Fruit fly (Drosophila melanogaster) whole organism: ENCODE data around the gene srp.

ENCODE experiments used
- CG8478 ChIP-seq: fragments of >200 bp; optimal IDR thresholded peaks from 2 replicates; lab custom pipeline; 2018; ENCODE audit warnings: inconsistent platforms
- Dll ChIP-seq: fragments of >200 bp; optimal IDR thresholded peaks from 2 replicates; lab custom pipeline; 2017
- EcR ChIP-seq, 2 experiments: fragments of >200 bp; optimal IDR thresholded peaks; 2 replicates each; lab custom pipeline; 2017; ENCODE audit warnings: missing biosample characterization in 2 of 2, missing genetic modification characterization in 2 of 2, missing genetic modification reagents in 2 of 2
- pan ChIP-seq: fragments of >200 bp; optimal IDR thresholded peaks from 2 replicates; lab custom pipeline; 2017
- psq ChIP-seq: fragments of >200 bp; optimal IDR thresholded peaks from 2 replicates; lab custom pipeline; 2017
- usp ChIP-seq: fragments of >200 bp; optimal IDR thresholded peaks from 2 replicates; lab custom pipeline; 2017; ENCODE audit warnings: missing biosample characterization, missing genetic modification characterization, mixed read lengths

srp gene

DNA sequence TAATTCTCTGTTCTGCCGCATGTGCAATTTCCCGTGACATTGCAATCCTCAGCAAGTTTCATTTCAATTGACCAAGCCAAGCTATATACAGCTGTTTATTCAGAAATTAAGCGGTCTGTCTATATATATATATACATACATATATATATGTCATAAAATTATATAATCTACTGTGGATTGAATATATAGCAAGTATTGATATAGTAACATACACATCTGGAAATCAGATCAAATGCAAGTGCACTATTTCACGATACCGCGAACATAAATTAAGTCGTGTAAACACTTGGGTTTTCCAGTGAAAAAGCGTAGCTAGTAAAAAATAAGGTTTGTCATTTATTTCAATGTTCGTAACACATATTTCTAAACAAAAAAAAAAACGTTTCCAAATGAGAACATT, 60.1 kb downstream of the srp start, which contains the start of gene Jhbp5:
Jhbp5 (minus strand) TSS at position 101 of the 400 bp plus-strand sequence.
- no peak for TF ChIP-seq EcR (GFP tag; optimal IDR thresholded peaks at IDR 0.05; lab: Kevin White, UChicago)
- TF ChIP-seq CG8478 (lab: Kevin White, UChicago), result no peak
- no peak for TF ChIP-seq pan
- no peak for TF ChIP-seq usp (GFP tag; lab: Kevin White, UChicago)
- TF ChIP-seq psq (lab: Kevin White, UChicago), result no peak
- TF ChIP-seq Dll (lab: Kevin White, UChicago), result no peak

DNA sequence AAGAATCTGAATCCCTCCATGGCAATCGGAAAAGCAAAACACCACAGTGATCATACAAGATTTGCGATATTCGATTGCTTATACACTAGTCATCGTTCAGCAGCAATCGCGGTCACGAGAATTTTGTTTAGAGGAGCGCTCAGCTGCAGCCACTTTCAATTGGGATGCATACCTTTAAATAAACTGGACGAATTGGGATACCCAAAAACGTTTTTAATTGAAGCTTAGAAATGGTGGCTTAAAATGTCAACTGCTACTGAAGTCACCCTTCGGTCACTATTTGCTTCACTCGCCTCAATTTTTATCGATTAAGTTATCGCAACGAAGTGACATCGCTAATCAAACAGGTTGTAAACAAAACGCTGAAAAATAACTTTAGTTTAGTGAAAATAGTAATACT, 63.4 kb downstream of the srp start, which contains the start of the genes IKKbeta and CG5013:
IKKbeta (minus strand) TSS at position 53 of the 400 bp plus-strand sequence.
CG5013 (plus strand) TSS at position 302 of the 400 bp plus-strand sequence.
- TF ChIP-seq psq (lab: Kevin White, UChicago), result no peak
- TF ChIP-seq pan, result no peak
- no peak for TF ChIP-seq usp (GFP tag; lab: Kevin White, UChicago)
- TF ChIP-seq CG8478 (lab: Kevin White, UChicago), result no peak
- no peak for TF ChIP-seq EcR (GFP tag; optimal IDR thresholded peaks at IDR 0.05; lab: Kevin White, UChicago)
- no peak for TF ChIP-seq Dll (lab: Kevin White, UChicago)

DNA sequence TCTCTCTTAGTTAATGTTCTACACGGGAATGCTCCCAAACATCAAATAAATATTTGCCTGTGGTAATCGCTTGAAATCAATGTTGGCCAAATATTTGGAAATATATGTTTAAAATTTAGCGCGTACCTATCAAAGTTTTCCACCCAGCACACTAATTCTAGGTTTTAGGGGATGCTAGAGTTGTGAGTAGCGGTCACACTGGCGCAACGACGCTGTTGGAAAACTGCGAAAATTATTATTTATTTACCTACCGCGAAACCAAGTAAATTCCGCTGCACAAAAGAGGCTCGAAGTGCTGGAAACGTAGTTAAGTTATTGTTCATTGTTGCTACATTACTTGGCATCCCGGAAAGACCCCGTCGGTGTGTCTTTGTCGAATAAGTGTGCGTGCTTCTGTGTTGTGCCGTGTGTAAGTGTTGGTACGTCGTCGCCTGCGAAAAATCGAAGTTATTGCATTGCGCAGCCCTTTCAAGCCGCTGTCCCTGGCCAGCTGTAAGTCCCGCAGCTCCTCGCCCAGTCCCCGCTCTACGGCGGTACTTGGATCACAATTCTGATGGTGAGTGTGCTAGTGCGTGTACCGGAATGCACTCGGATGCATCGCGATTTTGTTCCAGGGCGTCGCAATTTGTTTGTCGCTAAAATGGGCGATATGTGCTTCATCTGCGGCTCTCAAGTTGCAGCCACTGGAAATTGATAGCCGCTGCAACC, 64.8 kb downstream of the srp start, which contains the start of gene msps:
msps (plus strand) TSS at position 181 of the 708 bp plus-strand sequence.
- TF ChIP-seq EcR (GFP tag; optimal IDR thresholded peaks at IDR 0.05; lab: Kevin White, UChicago), result no peak

dm6 chr3R:16051329-16051679, 65.4 kb downstream of the srp start:
- no peak for TF ChIP-seq pan
- no peak for TF ChIP-seq psq (lab: Kevin White, UChicago)
- TF ChIP-seq Dll (lab: Kevin White, UChicago), result no peak
- no peak for TF ChIP-seq EcR (GFP tag; optimal IDR thresholded peaks at IDR 0.05; lab: Kevin White, UChicago)
- TF ChIP-seq CG8478 (lab: Kevin White, UChicago), result no peak
- TF ChIP-seq usp (GFP tag; lab: Kevin White, UChicago), result no peak
